Worm (Caenorhabditis elegans) whole organism, young adult: ENCODE data around the gene secs-1.

Experiments used
- ama-1 ChIP-seq, 3 experiments: fragments of 150-350 bp in 1 of 3; sonication (generic microtip) in 2 of 3; optimal IDR thresholded peaks; 2 replicates each; lab custom pipeline; 2014 to 2018; ENCODE audit warnings: missing biosample characterization in 2 of 3, missing genetic modification characterization in 2 of 3, missing genetic modification reagents in 2 of 3
- chd-7 ChIP-seq: sonication (generic microtip); optimal IDR thresholded peaks from 2 replicates; lab custom pipeline; 2016; ENCODE audit warnings: mild to moderate bottlenecking, missing genetic modification characterization, moderate library complexity, missing compliant biosample characterization
- sea-2 ChIP-seq: fragments of 200-800 bp; sonication (Bioruptor generic); IDR thresholded peaks from 2 replicates; pipeline ENCODE4 v1.3.6; 2022; ENCODE audit warnings: missing genetic modification characterization, missing compliant biosample characterization
- unc-62 ChIP-seq: fragments of 150-350 bp; optimal IDR thresholded peaks from 2 replicates; lab custom pipeline; 2014; ENCODE audit warnings: missing biosample characterization, missing genetic modification reagents, missing genetic modification characterization

ce11 chrV:10758658-10759057 is 45.6 kb downstream of the secs-1 start, which contains the start of gene F28H7.8:
- TF ChIP-seq unc-62 (GFP tag; lab: Kevin White, UChicago), result no peak
- TF ChIP-seq chd-7 (tag; lab: Kevin White, UChicago), result no peak
- TF ChIP-seq ama-1 (optimal IDR thresholded peaks at IDR 0.05; lab: Kevin White, UChicago), result no peak
- TF ChIP-seq ama-1 (GFP tag; optimal IDR thresholded peaks at IDR 0.05; lab: Kevin White, UChicago), result no peak
- no peak for TF ChIP-seq sea-2 (GFP tag; lab: Robert Waterston, UW)
